Worm (Caenorhabditis elegans): ENCODE results near the gene irld-50.

The irld-50 gene

ce11 chrII:2962531-2963164, 18.8 kb upstream of the irld-50 start:
- no peak for TF ChIP-seq ceh-44 (GFP tag; IDR thresholded peaks at IDR 0.05)
- TF ChIP-seq hlh-11 (tag; optimal IDR thresholded peaks at IDR 0.05), result peak; percentile 18
- TF ChIP-seq nhr-102 (tag; optimal IDR thresholded peaks at IDR 0.05), result no peak
- peak; percentile 24; the same call in 1 of the 2 replicates for TF ChIP-seq set-16 (GFP tag; IDR thresholded peaks at IDR 0.05)
- TF ChIP-seq dve-1 (tag; optimal IDR thresholded peaks at IDR 0.05; ENCODE audit: insufficient read depth), result no peak
- TF ChIP-seq lin-15B (tag; optimal IDR thresholded peaks at IDR 0.05), result no peak
- TF ChIP-seq nhr-10 (tag; optimal IDR thresholded peaks at IDR 0.05), result no peak
- no peak for TF ChIP-seq php-3 (GFP tag; IDR thresholded peaks at IDR 0.05)
- no peak for TF ChIP-seq Y75B8A.6 (GFP tag; IDR thresholded peaks at IDR 0.05)
- no peak for TF ChIP-seq daf-16 (GFP tag; optimal IDR thresholded peaks at IDR 0.05)
- no peak for TF ChIP-seq daf-16 (tag; optimal IDR thresholded peaks at IDR 0.05)
- no peak for TF ChIP-seq spr-1 (tag; optimal IDR thresholded peaks at IDR 0.05)
- peak; percentile 72 for TF ChIP-seq hlh-30 (tag; optimal IDR thresholded peaks at IDR 0.05; ENCODE audit: insufficient read depth)
- TF ChIP-seq ceh-20 (GFP tag; IDR thresholded peaks at IDR 0.05), result no peak
- TF ChIP-seq lsy-2 (tag; optimal IDR thresholded peaks at IDR 0.05), result peak in 1 of 2 experiments; percentile 23
- no peak for TF ChIP-seq duxl-1 (tag; optimal IDR thresholded peaks at IDR 0.05; ENCODE audit: poor library complexity)
- TF ChIP-seq hmg-1.1 (GFP tag; IDR thresholded peaks at IDR 0.05), result peak; percentile 55; the same call in 1 of the 2 replicates
- no peak for TF ChIP-seq nhr-237 (tag; optimal IDR thresholded peaks at IDR 0.05)
- TF ChIP-seq dmd-9 (GFP tag; IDR thresholded peaks at IDR 0.05), result no peak
- no peak for TF ChIP-seq ztf-7 (tag; optimal IDR thresholded peaks at IDR 0.05)
- TF ChIP-seq nhr-41 (GFP tag; IDR thresholded peaks at IDR 0.05), result no peak
- no peak for TF ChIP-seq nhr-77 (tag; optimal IDR thresholded peaks at IDR 0.05)
- no peak for TF ChIP-seq F26F4.8 (GFP tag; conservative IDR thresholded peaks at IDR 0.05)
- no peak for TF ChIP-seq ceh-62 (tag; optimal IDR thresholded peaks at IDR 0.05)
- TF ChIP-seq egl-43 (GFP tag; IDR thresholded peaks at IDR 0.05), result 0 out of 2 replicates have a peak, but pooled peaks have one; percentile 32
- no peak for TF ChIP-seq dpl-1 (GFP tag; optimal IDR thresholded peaks at IDR 0.05)
- TF ChIP-seq Y48G9A.11 (GFP tag; IDR thresholded peaks at IDR 0.05), result no peak
- no peak for TF ChIP-seq zfp-2 (tag; optimal IDR thresholded peaks at IDR 0.05)
- TF ChIP-seq T26A8.4 (GFP tag; IDR thresholded peaks at IDR 0.05), result no peak
- TF ChIP-seq nhr-28 (tag; optimal IDR thresholded peaks at IDR 0.05), result no peak
- TF ChIP-seq mdl-1 (tag; optimal IDR thresholded peaks at IDR 0.05), result peak; percentile 71 to 95
- no peak for TF ChIP-seq saeg-2 (GFP tag; IDR thresholded peaks at IDR 0.05)
- no peak for TF ChIP-seq unc-62 (GFP tag; optimal IDR thresholded peaks at IDR 0.05 in 1 of 2)
- TF ChIP-seq unc-62 (tag; optimal IDR thresholded peaks at IDR 0.05), result no peak
- no peak for TF ChIP-seq mes-2 (tag; optimal IDR thresholded peaks at IDR 0.05; ENCODE audit: poor library complexity, severe bottlenecking)
- TF ChIP-seq lir-3 (tag; optimal IDR thresholded peaks at IDR 0.05), result no peak
- no peak for TF ChIP-seq vab-7 (GFP tag; IDR thresholded peaks at IDR 0.05)
- no peak for TF ChIP-seq nhr-76 (tag; optimal IDR thresholded peaks at IDR 0.05)
- no peak for TF ChIP-seq ceh-28 (tag; optimal IDR thresholded peaks at IDR 0.05)
- TF ChIP-seq daf-8 (GFP tag; IDR thresholded peaks at IDR 0.05), result no peak
- no peak for TF ChIP-seq attf-4 (tag; optimal IDR thresholded peaks at IDR 0.05)
- no peak for TF ChIP-seq Y105C5A.15 (GFP tag; IDR thresholded peaks at IDR 0.05)
- no peak for TF ChIP-seq mxl-3 (GFP tag; optimal IDR thresholded peaks at IDR 0.05)
- TF ChIP-seq lin-38 (GFP tag; IDR thresholded peaks at IDR 0.05), result no peak
- no peak for TF ChIP-seq daf-19 (GFP tag; conservative IDR thresholded peaks at IDR 0.05)
- TF ChIP-seq madf-5 (GFP tag; IDR thresholded peaks at IDR 0.05), result no peak
- no peak for TF ChIP-seq mdt-29 (GFP tag; IDR thresholded peaks at IDR 0.05)
- no peak for TF ChIP-seq lim-7 (GFP tag; IDR thresholded peaks at IDR 0.05)
- TF ChIP-seq tra-1 (GFP tag; IDR thresholded peaks at IDR 0.05), result no peak
- no peak for TF ChIP-seq D1046.2 (GFP tag; IDR thresholded peaks at IDR 0.05)
- TF ChIP-seq snpc-1.2 (GFP tag; IDR thresholded peaks at IDR 0.05), result no peak
- TF ChIP-seq unc-39 (tag; optimal IDR thresholded peaks at IDR 0.05), result no peak
